Worm (Caenorhabditis elegans) whole organism, L4 larva: ENCODE data around the gene gbb-1.

Source experiments
- ZK546.5 ChIP-seq, 2 experiments: sonication (generic microtip); optimal IDR thresholded peaks; 2 replicates each; lab custom pipeline; 2017; ENCODE audit warnings: missing biosample characterization in 2 of 2, missing genetic modification characterization in 2 of 2
- madf-9 ChIP-seq: fragments of 200-800 bp; sonication (Bioruptor generic); conservative IDR thresholded peaks from 2 replicates; pipeline ENCODE4 v1.3.6; 2022; ENCODE audit warnings: missing genetic modification reagents, missing genetic modification characterization, missing compliant biosample characterization
- nhr-10 ChIP-seq: fragments of 150-350 bp; optimal IDR thresholded peaks from 2 replicates; lab custom pipeline; 2014; ENCODE audit warnings: missing biosample characterization, missing genetic modification characterization
- pqm-1 ChIP-seq: sonication (generic microtip); optimal IDR thresholded peaks from 2 replicates; lab custom pipeline; 2017; ENCODE audit warnings: missing biosample characterization, missing genetic modification characterization
- snpc-4 ChIP-seq: fragments of 150-350 bp; optimal IDR thresholded peaks from 2 replicates; lab custom pipeline; 2014; ENCODE audit warnings: missing biosample characterization, missing genetic modification characterization

ce11 chrX:2976148-2976547 is 18.4 kb downstream of the gbb-1 start, which contains the start of gene aakg-3:
- TF ChIP-seq madf-9 (GFP tag; lab: Robert Waterston, UW) (no peak), nhr-10 (tag; lab: Kevin White, UChicago) (no peak), pqm-1 (tag; lab: Kevin White, UChicago) (no peak), ZK546.5 (tag; optimal IDR thresholded peaks at IDR 0.05; lab: Kevin White, UChicago) (no peak), snpc-4 (tag; lab: Kevin White, UChicago) (no peak)
